Fruit fly (Drosophila melanogaster) whole organism, embryonic: Measurements from ENCODE around the gene Ppt2.

ENCODE experiments used
- CG10209 ChIP-seq: fragments of 200-800 bp; sonication (Bioruptor generic); optimal IDR thresholded peaks from 3 replicates; lab custom pipeline; 2017; ENCODE audit warnings: missing biosample characterization, mild to moderate bottlenecking, missing genetic modification characterization, missing genetic modification reagents
- CG10959 ChIP-seq: fragments of 200-800 bp; sonication (Bioruptor generic); IDR thresholded peaks from 2 replicates; pipeline ENCODE4 v1.3.6; 2022; ENCODE audit warnings: missing biosample characterization, missing genetic modification characterization
- CG11093 ChIP-seq: fragments of 200-800 bp; sonication (Bioruptor generic); IDR thresholded peaks from 3 replicates; pipeline ENCODE4 v1.3.6; 2022; ENCODE audit warnings: missing biosample characterization, missing genetic modification characterization
- CG11695 ChIP-seq: fragments of 200-800 bp; sonication (Bioruptor generic); IDR thresholded peaks from 3 replicates; pipeline ENCODE4 v1.3.6; 2022; ENCODE audit warnings: missing biosample characterization, missing genetic modification characterization
- CG12071 ChIP-seq: fragments of 200-800 bp; sonication (Bioruptor generic); optimal IDR thresholded peaks from 3 replicates; lab custom pipeline; 2018; ENCODE audit warnings: missing biosample characterization, mild to moderate bottlenecking, missing genetic modification characterization
- CG12299 ChIP-seq: fragments of 200-800 bp; sonication (Bioruptor generic); optimal IDR thresholded peaks from 2 replicates; lab custom pipeline; 2018; ENCODE audit warnings: missing biosample characterization, mild to moderate bottlenecking, missing genetic modification characterization
- CG1233 ChIP-seq: fragments of 200-800 bp; sonication (Bioruptor generic); optimal IDR thresholded peaks from 4 replicates; lab custom pipeline; 2018; ENCODE audit warnings: missing biosample characterization, mild to moderate bottlenecking, missing genetic modification characterization
- CG16813 ChIP-seq: fragments of 200-800 bp; sonication (Bioruptor generic); IDR thresholded peaks from 3 replicates; pipeline ENCODE4 v1.3.6; 2022; ENCODE audit warnings: missing biosample characterization, missing genetic modification characterization; ENCODE audit not compliant: partially characterized antibody
- CG18011 ChIP-seq: fragments of 200-800 bp; sonication (Bioruptor generic); optimal IDR thresholded peaks from 2 replicates; lab custom pipeline; 2017; ENCODE audit warnings: missing biosample characterization, missing genetic modification characterization, mild to moderate bottlenecking, moderate library complexity, missing genotype
- CG2199 ChIP-seq: fragments of 200-800 bp; sonication (Bioruptor generic); IDR thresholded peaks from 3 replicates; pipeline ENCODE4 v1.3.6; 2022; ENCODE audit warnings: missing biosample characterization, missing genetic modification characterization
- CG3163 ChIP-seq: fragments of 200-800 bp; sonication (Bioruptor generic); optimal IDR thresholded peaks from 3 replicates; lab custom pipeline; 2016; ENCODE audit warnings: missing biosample characterization, missing genetic modification characterization
- CG3838 ChIP-seq: fragments of 200-800 bp; sonication (Bioruptor generic); optimal IDR thresholded peaks from 3 replicates; lab custom pipeline; 2016; ENCODE audit warnings: missing biosample characterization, missing genetic modification characterization
- CG4404 ChIP-seq: fragments of 200-800 bp; sonication (Bioruptor generic); IDR thresholded peaks from 2 replicates; pipeline ENCODE4 v1.3.6; 2022; ENCODE audit warnings: missing biosample characterization, missing genetic modification characterization
- CG7786 ChIP-seq: fragments of 200-800 bp; sonication (Bioruptor generic); optimal IDR thresholded peaks from 2 replicates; lab custom pipeline; 2016; ENCODE audit warnings: missing biosample characterization, missing genetic modification characterization
- CG7839 ChIP-seq: fragments of 200-800 bp; sonication (Bioruptor generic); optimal IDR thresholded peaks from 3 replicates; lab custom pipeline; 2018; ENCODE audit warnings: missing biosample characterization, mild to moderate bottlenecking, missing genetic modification characterization, moderate library complexity
- CG9609 ChIP-seq: fragments of 200-800 bp; sonication (Bioruptor generic); optimal IDR thresholded peaks from 3 replicates; lab custom pipeline; 2016; ENCODE audit warnings: missing biosample characterization, missing genetic modification characterization
- Dip3 ChIP-seq: fragments of 200-800 bp; sonication (Bioruptor generic); optimal IDR thresholded peaks from 3 replicates; lab custom pipeline; 2016; ENCODE audit warnings: missing biosample characterization, missing genetic modification characterization
- Elba2 ChIP-seq: fragments of 200-800 bp; sonication (Bioruptor generic); optimal IDR thresholded peaks from 3 replicates; lab custom pipeline; 2016; ENCODE audit warnings: missing biosample characterization, missing genetic modification characterization
- Ets97D ChIP-seq: fragments of 200-800 bp; sonication (Bioruptor generic); optimal IDR thresholded peaks from 3 replicates; lab custom pipeline; 2016; ENCODE audit warnings: missing biosample characterization, missing genetic modification characterization
- H15 ChIP-seq: fragments of 200-800 bp; sonication (Bioruptor generic); IDR thresholded peaks from 3 replicates; pipeline ENCODE4 v1.3.6; 2022; ENCODE audit warnings: missing biosample characterization, missing genetic modification characterization
- Lpt ChIP-seq: fragments of >200 bp; optimal IDR thresholded peaks from 2 replicates; lab custom pipeline; 2018; ENCODE audit warnings: missing biosample characterization, missing genetic modification characterization
- Mad ChIP-seq: fragments of 200-800 bp; sonication (Bioruptor generic); optimal IDR thresholded peaks from 2 replicates; lab custom pipeline; 2016; ENCODE audit warnings: missing biosample characterization, missing genetic modification characterization
- Optix ChIP-seq: fragments of 200-800 bp; sonication (Bioruptor generic); IDR thresholded peaks from 3 replicates; pipeline ENCODE4 v1.3.6; 2022; ENCODE audit warnings: missing biosample characterization, missing genetic modification characterization
- Ravus ChIP-seq: fragments of 200-800 bp; sonication (Bioruptor generic); IDR thresholded peaks from 2 replicates; pipeline ENCODE4 v1.3.6; 2022; ENCODE audit warnings: missing biosample characterization, missing genetic modification characterization
- Trl ChIP-seq, 3 experiments: fragments of >200 bp in 2 of 3; fragments of 200-800 bp in 1 of 3; sonication (Bioruptor generic) in 1 of 3; optimal IDR thresholded peaks; 2 replicates in 1 of 3; 3 replicates in 2 of 3; lab custom pipeline; 2016 to 2017; ENCODE audit warnings: missing biosample characterization in 1 of 3, missing genetic modification characterization in 1 of 3
- abd-A ChIP-seq: fragments of 200-800 bp; sonication (Bioruptor generic); optimal IDR thresholded peaks from 3 replicates; lab custom pipeline; 2019; ENCODE audit warnings: missing biosample characterization, mild to moderate bottlenecking, missing genetic modification characterization, moderate library complexity
- bab2 ChIP-seq: fragments of 200-800 bp; sonication (Bioruptor generic); optimal IDR thresholded peaks from 2 replicates; lab custom pipeline; 2016; ENCODE audit warnings: missing biosample characterization, missing genetic modification characterization
- dan ChIP-seq: fragments of 200-800 bp; sonication (Bioruptor generic); IDR thresholded peaks from 2 replicates; pipeline ENCODE4 v1.3.6; 2022; ENCODE audit warnings: missing biosample characterization, missing genetic modification characterization
- danr ChIP-seq: fragments of 200-800 bp; sonication (Bioruptor generic); IDR thresholded peaks from 2 replicates; pipeline ENCODE4 v1.3.6; 2022; ENCODE audit warnings: missing biosample characterization, missing genetic modification characterization
- fd3F ChIP-seq: fragments of 200-800 bp; sonication (Bioruptor generic); optimal IDR thresholded peaks from 2 replicates; lab custom pipeline; 2018; ENCODE audit warnings: missing biosample characterization, mild to moderate bottlenecking, missing genetic modification characterization, moderate library complexity
- fu2 ChIP-seq: fragments of 200-800 bp; sonication (Bioruptor generic); optimal IDR thresholded peaks from 2 replicates; lab custom pipeline; 2016; ENCODE audit warnings: missing biosample characterization, missing genetic modification characterization
- gcm ChIP-seq: fragments of 200-800 bp; sonication (Bioruptor generic); optimal IDR thresholded peaks from 2 replicates; lab custom pipeline; 2019; ENCODE audit warnings: missing biosample characterization, mild to moderate bottlenecking, missing genetic modification characterization, moderate library complexity
- gsb-n ChIP-seq: fragments of 200-800 bp; sonication (Bioruptor generic); optimal IDR thresholded peaks from 3 replicates; lab custom pipeline; 2018; ENCODE audit warnings: missing biosample characterization, mild to moderate bottlenecking, missing genetic modification characterization
- ham ChIP-seq: fragments of 200-800 bp; sonication (Bioruptor generic); IDR thresholded peaks from 2 replicates; pipeline ENCODE4 v1.3.6; 2022; ENCODE audit warnings: missing biosample characterization, missing genetic modification characterization
- ken ChIP-seq: fragments of 200-800 bp; sonication (Bioruptor generic); IDR thresholded peaks from 3 replicates; pipeline ENCODE4 v1.3.6; 2022; ENCODE audit warnings: missing biosample characterization, missing genetic modification characterization
- kni ChIP-seq: fragments of 200-800 bp; sonication (Bioruptor generic); optimal IDR thresholded peaks from 3 replicates; lab custom pipeline; 2017; ENCODE audit warnings: mild to moderate bottlenecking, missing biosample characterization, missing genetic modification reagents, missing genetic modification characterization
- lbe ChIP-seq: fragments of 200-800 bp; sonication (Bioruptor generic); optimal IDR thresholded peaks from 2 replicates; lab custom pipeline; 2016; ENCODE audit warnings: missing biosample characterization, mild to moderate bottlenecking, missing genetic modification characterization
- oc ChIP-seq: fragments of 200-800 bp; sonication (Bioruptor generic); optimal IDR thresholded peaks from 2 replicates; lab custom pipeline; 2018; ENCODE audit warnings: missing biosample characterization, mild to moderate bottlenecking, missing genetic modification characterization, moderate library complexity
- pan ChIP-seq, 4 experiments: fragments of >200 bp in 3 of 4; fragments of 200-800 bp in 1 of 4; sonication (Bioruptor generic) in 1 of 4; optimal IDR thresholded peaks in 3 of 4; IDR thresholded peaks in 1 of 4; 2 replicates each; pipeline versions ENCODE4 v1.3.6 to Lab custom; 2017 to 2022; ENCODE audit warnings: missing biosample characterization in 2 of 4, missing genetic modification characterization in 2 of 4, mixed read lengths in 1 of 4
- pnt ChIP-seq: fragments of 200-800 bp; sonication (Bioruptor generic); optimal IDR thresholded peaks from 3 replicates; lab custom pipeline; 2016; ENCODE audit warnings: missing biosample characterization, missing genetic modification characterization
- prd ChIP-seq, 3 experiments: fragments of >200 bp in 2 of 3; fragments of 200-800 bp in 1 of 3; sonication (Bioruptor generic) in 1 of 3; optimal IDR thresholded peaks in 2 of 3; IDR thresholded peaks in 1 of 3; 2 replicates in 2 of 3; 3 replicates in 1 of 3; pipeline versions ENCODE4 v1.3.6 to Lab custom; 2017 to 2022; ENCODE audit warnings: missing biosample characterization in 1 of 3, missing genetic modification characterization in 1 of 3
- rib ChIP-seq: fragments of 200-800 bp; sonication (Bioruptor generic); IDR thresholded peaks from 2 replicates; pipeline ENCODE4 v1.3.6; 2022; ENCODE audit warnings: missing biosample characterization, missing genetic modification characterization
- ro ChIP-seq: fragments of 200-800 bp; sonication (Bioruptor generic); IDR thresholded peaks from 2 replicates; pipeline ENCODE4 v1.3.6; 2022; ENCODE audit warnings: missing biosample characterization, missing genetic modification characterization
- stc ChIP-seq: fragments of 200-800 bp; sonication (Bioruptor generic); IDR thresholded peaks from 2 replicates; pipeline ENCODE4 v1.3.6; 2022; ENCODE audit warnings: missing biosample characterization, missing genetic modification characterization
- tin ChIP-seq: fragments of 200-800 bp; sonication (Bioruptor generic); optimal IDR thresholded peaks from 3 replicates; lab custom pipeline; 2016; ENCODE audit warnings: missing biosample characterization, missing genetic modification characterization
- ttk ChIP-seq: fragments of 200-800 bp; sonication (Bioruptor generic); IDR thresholded peaks from 2 replicates; pipeline ENCODE4 v2.1.2; 2022; ENCODE audit warnings: missing biosample characterization, missing genetic modification characterization
- z ChIP-seq: fragments of 200-800 bp; sonication (Bioruptor generic); IDR thresholded peaks from 3 replicates; pipeline ENCODE4 v1.3.6; 2022; ENCODE audit warnings: missing biosample characterization, missing genetic modification characterization
- zfh2 ChIP-seq: fragments of 200-800 bp; sonication (Bioruptor generic); optimal IDR thresholded peaks from 2 replicates; lab custom pipeline; 2016; ENCODE audit warnings: missing biosample characterization, missing genetic modification characterization

Gene Ppt2

DNA sequence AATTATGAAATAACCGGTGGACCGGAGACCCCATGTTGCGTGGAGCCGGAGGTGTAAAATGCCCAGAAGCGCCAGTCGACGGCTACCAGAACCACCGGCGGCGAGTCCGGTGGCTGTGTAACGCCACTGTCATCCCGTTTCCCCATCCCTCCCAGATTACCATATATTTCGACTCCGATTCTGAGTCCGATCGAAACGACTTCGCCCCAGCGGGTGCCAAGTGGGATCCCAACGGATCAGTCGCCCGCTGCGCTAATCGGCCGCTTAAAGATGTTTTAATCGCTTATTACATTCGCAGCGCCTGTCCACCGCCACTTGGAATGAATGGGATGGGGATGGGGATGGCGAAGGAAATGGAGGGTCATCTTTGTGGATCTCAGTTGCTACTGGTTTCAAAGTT lies 42.7 kb downstream of the Ppt2 start:
- TF ChIP-seq abd-A (peak; percentile 55), prd (optimal IDR thresholded peaks at IDR 0.05; lab: Kevin White, UChicago) (no peak), prd (GFP tag; IDR thresholded peaks at IDR 0.05; lab: Robert Waterston, UW) (0 out of 3 replicates have a peak, but pooled peaks have one; percentile 14), ro (GFP tag; lab: Robert Waterston, UW) (no peak), gsb-n (tag; lab: Kevin White, UChicago) (peak; percentile 49), z (0 out of 3 replicates have a peak, but pooled peaks have one; percentile 24), oc (peak; percentile 60), CG12071 (no peak), kni (GFP tag; lab: Kevin White, UChicago) (peak; percentile 1)

- TF ChIP-seq CG10209 (peak; percentile 63), dan (no peak), Dip3 (GFP tag; lab: Kevin White, UChicago) (no peak), danr (GFP tag; lab: Robert Waterston, UW) (0 out of 2 replicates have a peak, but pooled peaks have one; percentile 21), CG11695 (GFP tag; lab: Robert Waterston, UW) (peak; percentile 58; the same call in 2 of the 3 replicates), Mad (GFP tag; lab: Kevin White, UChicago) (peak; percentile 29), ttk (peak; percentile 51), fd3F (no peak), fu2 (GFP tag; lab: Kevin White, UChicago) (no peak), CG18011 (GFP tag; lab: Kevin White, UChicago) (no peak), CG10959 (GFP tag; lab: Robert Waterston, UW) (peak; percentile 63), CG7839 (tag; lab: Kevin White, UChicago) (peak; percentile 71), tin (GFP tag; lab: Kevin White, UChicago) (peak; percentile 46), CG1233 (GFP tag; lab: Kevin White, UChicago) (peak; percentile 13), stc (peak; percentile 63), CG11093 (GFP tag; lab: Robert Waterston, UW) (no peak), ken (GFP tag; lab: Robert Waterston, UW) (peak; percentile 50; the same call in 1 of the 3 replicates), CG3838 (GFP tag; lab: Kevin White, UChicago) (no peak), bab2 (GFP tag; lab: Kevin White, UChicago) (peak; percentile 42), Elba2 (no peak), Lpt (GFP tag; lab: Kevin White, UChicago) (no peak), CG7786 (GFP tag; lab: Kevin White, UChicago) (peak; percentile 36), rib (GFP tag; lab: Robert Waterston, UW) (no peak), Ets97D (GFP tag; lab: Kevin White, UChicago) (no peak), pnt (GFP tag; lab: Kevin White, UChicago) (peak; percentile 52), CG16813 (GFP tag; lab: Robert Waterston, UW) (no peak), CG9609 (GFP tag; lab: Kevin White, UChicago) (peak; percentile 50), CG2199 (GFP tag; lab: Robert Waterston, UW) (0 out of 3 replicates have a peak, but pooled peaks have one; percentile 54), Trl (optimal IDR thresholded peaks at IDR 0.05; lab: Kevin White, UChicago) (no peak), Trl (GFP tag; optimal IDR thresholded peaks at IDR 0.05; lab: Kevin White, UChicago) (peak; percentile 48), kni (GFP tag; lab: Kevin White, UChicago) (no peak), ham (GFP tag; lab: Robert Waterston, UW) (no peak), H15 (peak; percentile 72), pan (optimal IDR thresholded peaks at IDR 0.05; lab: Kevin White, UChicago) (no peak), pan (GFP tag; optimal IDR thresholded peaks at IDR 0.05 in 1 of 2, IDR thresholded peaks at IDR 0.05 in 1 of 2) (peak in 1 of 2 experiments; percentile 54), lbe (GFP tag; lab: Kevin White, UChicago) (peak; percentile 83), Ravus (GFP tag; lab: Robert Waterston, UW) (no peak; the same call in 1 of the 2 replicates), gcm (peak; percentile 35), CG12299 (tag; lab: Kevin White, UChicago) (no peak), CG3163 (no peak), CG4404 (GFP tag; lab: Robert Waterston, UW) (peak; percentile 38; the same call in 1 of the 2 replicates), Optix (peak; percentile 39; the same call in 1 of the 3 replicates), gsb-n (tag; lab: Kevin White, UChicago) (peak; percentile 69), ro (GFP tag; lab: Robert Waterston, UW) (0 out of 2 replicates have a peak, but pooled peaks have one; percentile 9), zfh2 (GFP tag; lab: Kevin White, UChicago) (no peak)
Observed at dm6 chr2L:11323917-11324316, 43.8 kb downstream of the Ppt2 start.
